Worm (Caenorhabditis elegans) whole organism, L4 larva: ENCODE measurements around the gene ttb-1.

ENCODE experiments used
- D1046.2 ChIP-seq: fragments of 200-800 bp; sonication (Bioruptor generic); IDR thresholded peaks from 2 replicates; pipeline ENCODE4 v1.3.6; 2022; ENCODE audit warnings: missing genetic modification characterization, missing compliant biosample characterization
- F10B5.3 ChIP-seq: sonication (generic microtip); optimal IDR thresholded peaks from 2 replicates; lab custom pipeline; 2016; ENCODE audit warnings: mild to moderate bottlenecking, missing genetic modification characterization, missing compliant biosample characterization
- F49E8.2 ChIP-seq: sonication (generic microtip); optimal IDR thresholded peaks from 2 replicates; lab custom pipeline; 2016; ENCODE audit warnings: missing compliant biosample characterization, mild to moderate bottlenecking, missing genetic modification characterization, borderline replicate concordance
- T26A8.4 ChIP-seq: fragments of 200-800 bp; sonication (Bioruptor generic); IDR thresholded peaks from 2 replicates; pipeline ENCODE4 v1.3.6; 2022; ENCODE audit warnings: missing genetic modification characterization, missing compliant biosample characterization
- Y48G9A.11 ChIP-seq: fragments of 200-800 bp; sonication (Bioruptor generic); IDR thresholded peaks from 2 replicates; pipeline ENCODE4 v1.3.6; 2022; ENCODE audit warnings: missing genetic modification reagents, missing genetic modification characterization, missing compliant biosample characterization
- Y5F2A.4 ChIP-seq: fragments of 200-800 bp; sonication (Bioruptor generic); optimal IDR thresholded peaks from 2 replicates; lab custom pipeline; 2018; ENCODE audit warnings: mild to moderate bottlenecking, missing genetic modification characterization, missing compliant biosample characterization
- aha-1 ChIP-seq: fragments of 150-350 bp; peaks from one replicate; lab custom pipeline; 2014; ENCODE audit warnings: missing biosample characterization, missing genetic modification characterization
- ama-1 ChIP-seq: fragments of 150-350 bp; optimal IDR thresholded peaks from 2 replicates; lab custom pipeline; 2014; ENCODE audit warnings: inconsistent platforms, mixed read lengths
- ceh-20 ChIP-seq: fragments of 200-800 bp; sonication (Bioruptor generic); IDR thresholded peaks from 2 replicates; pipeline ENCODE4 v1.3.6; 2022; ENCODE audit warnings: missing genetic modification reagents, missing genetic modification characterization, missing compliant biosample characterization
- ceh-28 ChIP-seq: fragments of 150-350 bp; optimal IDR thresholded peaks from 2 replicates; lab custom pipeline; 2014; ENCODE audit warnings: missing biosample characterization, missing genetic modification reagents, missing genetic modification characterization
- ceh-32 ChIP-seq: sonication (generic microtip); optimal IDR thresholded peaks from 2 replicates; lab custom pipeline; 2016; ENCODE audit warnings: mild to moderate bottlenecking, missing genetic modification characterization, missing compliant biosample characterization; ENCODE audit not compliant: poor library complexity
- ceh-44 ChIP-seq: fragments of 200-800 bp; sonication (Bioruptor generic); IDR thresholded peaks from 2 replicates; pipeline ENCODE4 v1.3.6; 2022; ENCODE audit warnings: missing genetic modification reagents, missing genetic modification characterization, missing compliant biosample characterization
- ceh-62 ChIP-seq: sonication (generic microtip); optimal IDR thresholded peaks from 2 replicates; lab custom pipeline; 2017; ENCODE audit warnings: missing biosample characterization, missing genetic modification characterization
- cey-2 ChIP-seq: sonication (generic microtip); optimal IDR thresholded peaks from 3 replicates; lab custom pipeline; 2017; ENCODE audit warnings: missing genetic modification characterization, mild to moderate bottlenecking, missing compliant biosample characterization, antibody characterized with exemption, borderline replicate concordance; ENCODE audit not compliant: insufficient read depth
- daf-16 ChIP-seq, 3 experiments: sonication (generic microtip); optimal IDR thresholded peaks; 2 replicates each; lab custom pipeline; 2016 to 2017; ENCODE audit warnings: missing genetic modification characterization in 3 of 3, missing genetic modification reagents in 3 of 3, mild to moderate bottlenecking in 2 of 3, missing compliant biosample characterization in 2 of 3, missing biosample characterization in 1 of 3, moderate library complexity in 1 of 3
- daf-19 ChIP-seq: fragments of 200-800 bp; sonication (Bioruptor generic); conservative IDR thresholded peaks from 2 replicates; pipeline ENCODE4 v1.3.6; 2022; ENCODE audit warnings: missing genetic modification characterization, missing compliant biosample characterization
- daf-8 ChIP-seq: fragments of 200-800 bp; sonication (Bioruptor generic); IDR thresholded peaks from 2 replicates; pipeline ENCODE4 v1.3.6; 2022; ENCODE audit warnings: missing genetic modification characterization, missing compliant biosample characterization
- dmd-6 ChIP-seq: fragments of 200-800 bp; sonication (Bioruptor generic); IDR thresholded peaks from 2 replicates; pipeline ENCODE4 v1.3.6; 2022; ENCODE audit warnings: missing genetic modification reagents, missing genetic modification characterization, missing compliant biosample characterization
- dpl-1 ChIP-seq: fragments of 150-350 bp; optimal IDR thresholded peaks from 2 replicates; lab custom pipeline; 2014; ENCODE audit warnings: missing biosample characterization, missing genetic modification reagents, missing genetic modification characterization
- duxl-1 ChIP-seq: sonication (generic microtip); optimal IDR thresholded peaks from 2 replicates; lab custom pipeline; 2016; ENCODE audit warnings: mild to moderate bottlenecking, missing genetic modification characterization, moderate library complexity, missing compliant biosample characterization; ENCODE audit not compliant: poor library complexity
- dve-1 ChIP-seq: sonication (generic microtip); optimal IDR thresholded peaks from 2 replicates; lab custom pipeline; 2017; ENCODE audit warnings: antibody characterized with exemption, mild to moderate bottlenecking, missing genetic modification characterization, missing compliant biosample characterization; ENCODE audit not compliant: insufficient read depth
- hlh-11 ChIP-seq: fragments of 200-800 bp; sonication (Bioruptor generic); optimal IDR thresholded peaks from 2 replicates; lab custom pipeline; 2018; ENCODE audit warnings: mild to moderate bottlenecking, missing genetic modification characterization, missing compliant biosample characterization
- hlh-30 ChIP-seq: sonication (generic microtip); optimal IDR thresholded peaks from 2 replicates; lab custom pipeline; 2017; ENCODE audit warnings: antibody characterized with exemption, mild to moderate bottlenecking, missing genetic modification characterization, missing compliant biosample characterization; ENCODE audit not compliant: insufficient read depth
- hmg-1.1 ChIP-seq: fragments of 200-800 bp; sonication (Bioruptor generic); IDR thresholded peaks from 2 replicates; pipeline ENCODE4 v1.3.6; 2022; ENCODE audit warnings: missing genetic modification reagents, missing genetic modification characterization, missing compliant biosample characterization
- jun-1 ChIP-seq: fragments of 150-350 bp; optimal IDR thresholded peaks from 2 replicates; lab custom pipeline; 2014; ENCODE audit warnings: missing biosample characterization, missing genetic modification reagents, missing genetic modification characterization
- lin-1 ChIP-seq: fragments of 200-800 bp; sonication (Bioruptor generic); IDR thresholded peaks from 2 replicates; pipeline ENCODE4 v1.3.6; 2022; ENCODE audit warnings: missing genetic modification reagents, missing genetic modification characterization, missing compliant biosample characterization
- lin-13 ChIP-seq: fragments of 150-350 bp; optimal IDR thresholded peaks from 2 replicates; lab custom pipeline; 2014; ENCODE audit warnings: missing biosample characterization, missing genetic modification reagents, missing genetic modification characterization
- lin-29 ChIP-seq: fragments of 200-800 bp; sonication (Bioruptor generic); IDR thresholded peaks from 2 replicates; pipeline ENCODE4 v1.3.6; 2022; ENCODE audit warnings: missing genetic modification reagents, missing genetic modification characterization, missing compliant biosample characterization
- lin-38 ChIP-seq: fragments of 200-800 bp; sonication (Bioruptor generic); IDR thresholded peaks from 2 replicates; pipeline ENCODE4 v1.3.6; 2022; ENCODE audit warnings: missing genetic modification reagents, missing genetic modification characterization, missing compliant biosample characterization
- lsy-2 ChIP-seq, 2 experiments: fragments of 150-350 bp in 1 of 2; sonication (generic microtip) in 1 of 2; optimal IDR thresholded peaks; 2 replicates each; lab custom pipeline; 2014 to 2017; ENCODE audit warnings: missing biosample characterization in 2 of 2, missing genetic modification characterization in 2 of 2
- mep-1 ChIP-seq: fragments of 150-350 bp; sonication (generic microtip); optimal IDR thresholded peaks from 3 replicates; lab custom pipeline; 2014; ENCODE audit warnings: missing biosample characterization, missing genetic modification characterization
- nhr-102 ChIP-seq: sonication (generic microtip); optimal IDR thresholded peaks from 2 replicates; lab custom pipeline; 2016; ENCODE audit warnings: mild to moderate bottlenecking, missing genetic modification characterization, moderate library complexity, missing compliant biosample characterization
- nhr-6 ChIP-seq: fragments of 150-350 bp; optimal IDR thresholded peaks from 2 replicates; lab custom pipeline; 2014; ENCODE audit warnings: missing biosample characterization, missing genetic modification characterization
- nhr-77 ChIP-seq: fragments of 150-350 bp; optimal IDR thresholded peaks from 2 replicates; lab custom pipeline; 2014; ENCODE audit warnings: missing biosample characterization, missing genetic modification characterization
- rbr-2 ChIP-seq: sonication (generic microtip); optimal IDR thresholded peaks from 2 replicates; lab custom pipeline; 2016; ENCODE audit warnings: missing genotype, missing genetic modification characterization, missing compliant biosample characterization
- set-16 ChIP-seq: fragments of 200-800 bp; sonication (Bioruptor generic); IDR thresholded peaks from 2 replicates; pipeline ENCODE4 v1.3.6; 2022; ENCODE audit warnings: missing genetic modification reagents, missing genetic modification characterization, missing compliant biosample characterization
- snpc-4 ChIP-seq: fragments of 150-350 bp; optimal IDR thresholded peaks from 2 replicates; lab custom pipeline; 2014; ENCODE audit warnings: missing biosample characterization, missing genetic modification characterization
- spr-1 ChIP-seq: sonication (generic microtip); optimal IDR thresholded peaks from 2 replicates; lab custom pipeline; 2016; ENCODE audit warnings: mild to moderate bottlenecking, missing genetic modification characterization, missing compliant biosample characterization
- tra-1 ChIP-seq: fragments of 200-800 bp; sonication (Bioruptor generic); IDR thresholded peaks from 2 replicates; pipeline ENCODE4 v1.3.6; 2022; ENCODE audit warnings: missing genetic modification reagents, missing genetic modification characterization, missing compliant biosample characterization
- unc-130 ChIP-seq: sonication (generic microtip); optimal IDR thresholded peaks from 2 replicates; lab custom pipeline; 2016; ENCODE audit warnings: missing genetic modification reagents, missing genetic modification characterization, missing compliant biosample characterization
- ztf-7 ChIP-seq: fragments of 150-350 bp; optimal IDR thresholded peaks from 2 replicates; lab custom pipeline; 2014; ENCODE audit warnings: missing biosample characterization, missing genetic modification characterization

The ttb-1 gene

ce11 chrV:172110-172509 is 15.5 kb downstream of the ttb-1 start, which contains the start of gene cfap-36:
Gene cfap-36 (minus strand): TSS chrV:172210.
- TF ChIP-seq F10B5.3 (no peak), ceh-44 (GFP tag; lab: Robert Waterston, UW) (no peak), hlh-11 (no peak), tra-1 (GFP tag; lab: Robert Waterston, UW) (no peak), ceh-28 (no peak), daf-8 (GFP tag; lab: Robert Waterston, UW) (no peak), D1046.2 (GFP tag; lab: Robert Waterston, UW) (no peak), spr-1 (no peak), cey-2 (tag; lab: Kevin White, UChicago) (no peak), T26A8.4 (GFP tag; lab: Robert Waterston, UW) (no peak), daf-19 (GFP tag; lab: Robert Waterston, UW) (no peak), lin-29 (no peak), snpc-4 (no peak), lin-13 (GFP tag; lab: Kevin White, UChicago) (no peak), nhr-6 (tag; lab: Kevin White, UChicago) (no peak)

DNA sequence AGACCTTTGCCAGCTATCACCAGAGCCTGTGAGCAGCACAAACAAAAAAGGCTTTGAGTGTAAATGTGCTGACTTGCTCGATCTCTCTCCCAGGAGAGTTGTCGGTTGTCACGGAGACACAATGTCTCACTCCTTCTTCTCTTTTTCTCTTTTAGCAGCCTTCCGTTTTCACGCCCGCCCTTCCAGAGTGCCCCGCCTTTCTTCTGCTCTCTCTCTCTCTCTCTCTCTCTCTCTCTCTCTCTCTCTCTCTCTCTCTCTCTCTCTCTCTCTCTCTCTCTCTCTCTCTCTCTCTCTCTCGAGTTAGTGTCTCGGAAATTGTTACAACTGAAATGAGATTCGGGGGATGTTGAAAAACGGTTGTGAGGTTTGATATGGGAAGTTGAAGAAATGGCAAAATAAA is 16.8 kb downstream of the ttb-1 start:
- TF ChIP-seq set-16: peak; percentile 77
- TF ChIP-seq ama-1: no peak

- no peak for TF ChIP-seq ceh-62 (tag; lab: Kevin White, UChicago)
- TF ChIP-seq daf-16 (GFP tag; optimal IDR thresholded peaks at IDR 0.05; lab: Kevin White, UChicago): no peak
- no peak for TF ChIP-seq daf-16 (tag; optimal IDR thresholded peaks at IDR 0.05; lab: Kevin White, UChicago)
- peak; percentile 12 for TF ChIP-seq aha-1 (tag; lab: Kevin White, UChicago)
- TF ChIP-seq Y48G9A.11 (GFP tag; lab: Robert Waterston, UW): no peak
- no peak for TF ChIP-seq unc-130
- TF ChIP-seq, all 104 proteins: peak for 1
Observed at ce11 chrV:174520-174919, 17.9 kb downstream of the ttb-1 start.

ce11 chrV:176870-177467 is 20.4 kb downstream of the ttb-1 start, which contains the start of gene cul-3:
Gene cul-3 (plus strand): TSS chrV:177417.
- TF ChIP-seq nhr-6 (tag; lab: Kevin White, UChicago) (peak; percentile 39), hmg-1.1 (GFP tag; lab: Robert Waterston, UW) (peak; percentile 57; the same call in 1 of the 2 replicates), dmd-6 (GFP tag; lab: Robert Waterston, UW) (peak; percentile 17; the same call in 1 of the 2 replicates), lin-38 (GFP tag; lab: Robert Waterston, UW) (peak; percentile 68), nhr-77 (tag; lab: Kevin White, UChicago) (peak; percentile 31), F49E8.2 (tag; lab: Kevin White, UChicago) (peak; percentile 14), hlh-30 (peak; percentile 25), ama-1 (peak; percentile 21), jun-1 (tag; lab: Kevin White, UChicago) (peak; percentile 27), ztf-7 (peak; percentile 17), ceh-20 (GFP tag; lab: Robert Waterston, UW) (0 out of 2 replicates have a peak, but pooled peaks have one; percentile 21), nhr-102 (tag; lab: Kevin White, UChicago) (peak; percentile 32), ceh-62 (tag; lab: Kevin White, UChicago) (no peak), lin-1 (GFP tag; lab: Robert Waterston, UW) (no peak), ceh-28 (no peak), dve-1 (tag; lab: Kevin White, UChicago) (peak; percentile 62), dpl-1 (peak; percentile 67), daf-16 (GFP tag; optimal IDR thresholded peaks at IDR 0.05; lab: Kevin White, UChicago) (no peak), daf-16 (tag; optimal IDR thresholded peaks at IDR 0.05; lab: Kevin White, UChicago) (peak; percentile 11), ceh-32 (tag; lab: Kevin White, UChicago) (no peak), rbr-2 (peak; percentile 42), T26A8.4 (GFP tag; lab: Robert Waterston, UW) (peak; percentile 49; the same call in 1 of the 2 replicates), duxl-1 (tag; lab: Kevin White, UChicago) (peak; percentile 45), Y5F2A.4 (GFP tag; lab: Kevin White, UChicago) (no peak), mep-1 (tag; lab: Kevin White, UChicago) (peak; percentile 59), lsy-2 (tag; optimal IDR thresholded peaks at IDR 0.05; lab: Kevin White, UChicago) (peak in 1 of 2 experiments; percentile 68)
- TF ChIP-seq, all 104 proteins: peak for 20
